Fruit fly (Drosophila melanogaster) whole organism, embryonic: ENCODE measurements around the gene CG3984.

ENCODE experiments used
- Awh ChIP-seq: fragments of 200-800 bp; sonication (Bioruptor generic); IDR thresholded peaks from 2 replicates; pipeline ENCODE4, ENCODE4 v1.3.6; 2022; ENCODE audit warnings: missing biosample characterization, missing genetic modification characterization
- Bdp1 ChIP-seq: fragments of 200-800 bp; sonication (Bioruptor generic); optimal IDR thresholded peaks from 3 replicates; lab custom pipeline; 2016; ENCODE audit warnings: missing biosample characterization, missing genetic modification characterization
- CG10274 ChIP-seq: fragments of 200-800 bp; sonication (Bioruptor generic); optimal IDR thresholded peaks from 3 replicates; lab custom pipeline; 2017; ENCODE audit warnings: missing biosample characterization, mild to moderate bottlenecking, missing genetic modification characterization
- CG10431 ChIP-seq: fragments of 200-800 bp; sonication (Bioruptor generic); optimal IDR thresholded peaks from 3 replicates; lab custom pipeline; 2018; ENCODE audit warnings: missing biosample characterization, mild to moderate bottlenecking, missing genetic modification characterization
- CG13424 ChIP-seq: fragments of 200-800 bp; sonication (Bioruptor generic); optimal IDR thresholded peaks from 2 replicates; lab custom pipeline; 2019; ENCODE audit warnings: missing biosample characterization, mild to moderate bottlenecking, missing genetic modification characterization, moderate library complexity
- CG13894 ChIP-seq: fragments of 200-800 bp; sonication (Bioruptor generic); optimal IDR thresholded peaks from 3 replicates; lab custom pipeline; 2018; ENCODE audit warnings: missing biosample characterization, mild to moderate bottlenecking, missing genetic modification characterization, moderate library complexity
- CG14014 ChIP-seq: fragments of 200-800 bp; sonication (Bioruptor generic); IDR thresholded peaks from 2 replicates; pipeline ENCODE4 v1.3.6; 2022; ENCODE audit warnings: missing biosample characterization, missing genetic modification characterization
- CG17359 ChIP-seq: fragments of 200-800 bp; sonication (Bioruptor generic); optimal IDR thresholded peaks from 3 replicates; lab custom pipeline; 2018; ENCODE audit warnings: missing biosample characterization, mild to moderate bottlenecking, missing genetic modification characterization, moderate library complexity
- CG18619 ChIP-seq: fragments of 200-800 bp; sonication (Bioruptor generic); optimal IDR thresholded peaks from 3 replicates; lab custom pipeline; 2017; ENCODE audit warnings: missing biosample characterization, mild to moderate bottlenecking, missing genetic modification characterization
- CG32767 ChIP-seq: fragments of 200-800 bp; sonication (Bioruptor generic); IDR thresholded peaks from 2 replicates; pipeline ENCODE4 v1.3.6; 2022; ENCODE audit warnings: missing biosample characterization, missing genetic modification characterization
- CG32772 ChIP-seq: fragments of 200-800 bp; sonication (Bioruptor generic); IDR thresholded peaks from 2 replicates; pipeline ENCODE4 v1.3.6; 2022; ENCODE audit warnings: missing biosample characterization, missing genetic modification characterization
- CG7556 ChIP-seq: fragments of 200-800 bp; sonication (Bioruptor generic); optimal IDR thresholded peaks from 2 replicates; lab custom pipeline; 2017; ENCODE audit warnings: missing biosample characterization, mild to moderate bottlenecking, missing genetic modification characterization
- CrebB ChIP-seq: fragments of 200-800 bp; sonication (Bioruptor generic); optimal IDR thresholded peaks from 3 replicates; lab custom pipeline; 2018; ENCODE audit warnings: missing biosample characterization, mild to moderate bottlenecking, missing genetic modification characterization
- D19B ChIP-seq: fragments of 200-800 bp; sonication (Bioruptor generic); optimal IDR thresholded peaks from 2 replicates; lab custom pipeline; 2017; ENCODE audit warnings: missing biosample characterization, mild to moderate bottlenecking, missing genetic modification characterization
- Dfd ChIP-seq, 2 experiments: fragments of >200 bp; optimal IDR thresholded peaks; 2 replicates each; lab custom pipeline; 2017; ENCODE audit warnings: missing biosample characterization in 2 of 2, missing genetic modification characterization in 2 of 2
- Doc2 ChIP-seq: fragments of 200-800 bp; sonication (Bioruptor generic); IDR thresholded peaks from 2 replicates; pipeline ENCODE4 v1.3.6; 2022; ENCODE audit warnings: missing biosample characterization, missing genetic modification characterization
- Drgx ChIP-seq: fragments of 200-800 bp; sonication (Bioruptor generic); IDR thresholded peaks from 2 replicates; pipeline ENCODE4 v1.3.6; 2022; ENCODE audit warnings: missing biosample characterization, missing genetic modification characterization
- Hey ChIP-seq: fragments of 200-800 bp; sonication (Bioruptor generic); optimal IDR thresholded peaks from 3 replicates; lab custom pipeline; 2018; ENCODE audit warnings: missing biosample characterization, mild to moderate bottlenecking, missing genetic modification characterization
- Hmr ChIP-seq: fragments of 200-800 bp; sonication (Bioruptor generic); optimal IDR thresholded peaks from 3 replicates; lab custom pipeline; 2017; ENCODE audit warnings: mild to moderate bottlenecking, missing biosample characterization, missing genetic modification reagents, missing genetic modification characterization
- Meics ChIP-seq: fragments of 200-800 bp; sonication (Bioruptor generic); optimal IDR thresholded peaks from 2 replicates; lab custom pipeline; 2017; ENCODE audit warnings: missing biosample characterization, mild to moderate bottlenecking, missing genetic modification characterization
- Nf-YA ChIP-seq: fragments of 200-800 bp; sonication (Bioruptor generic); IDR thresholded peaks from 2 replicates; pipeline ENCODE4 v1.3.6; 2022; ENCODE audit warnings: missing biosample characterization, missing genetic modification characterization
- Ptx1 ChIP-seq: fragments of 200-800 bp; sonication (Bioruptor generic); IDR thresholded peaks from 2 replicates; pipeline ENCODE4 v1.3.6; 2022; ENCODE audit warnings: missing biosample characterization, missing genetic modification characterization
- Scr ChIP-seq: fragments of 200-800 bp; sonication (Bioruptor generic); IDR thresholded peaks from 2 replicates; pipeline ENCODE4 v1.3.6; 2022; ENCODE audit warnings: missing biosample characterization, missing genetic modification characterization; ENCODE audit not compliant: partially characterized antibody
- Stat92E ChIP-seq, 3 experiments: fragments of >200 bp in 2 of 3; fragments of 200-800 bp in 1 of 3; sonication (Bioruptor generic) in 1 of 3; optimal IDR thresholded peaks; 2 replicates each; lab custom pipeline; 2017 to 2019; ENCODE audit warnings: missing biosample characterization in 3 of 3, missing genetic modification characterization in 3 of 3, mild to moderate bottlenecking in 1 of 3, moderate library complexity in 1 of 3
- Xrp1 ChIP-seq: fragments of 200-800 bp; sonication (Bioruptor generic); IDR thresholded peaks from 2 replicates; pipeline ENCODE4 v1.3.6; 2022; ENCODE audit warnings: missing biosample characterization, missing genetic modification characterization
- ab ChIP-seq: fragments of 200-800 bp; sonication (Bioruptor generic); optimal IDR thresholded peaks from 2 replicates; lab custom pipeline; 2016; ENCODE audit warnings: missing biosample characterization, missing genetic modification characterization
- abd-A ChIP-seq: fragments of 200-800 bp; sonication (Bioruptor generic); optimal IDR thresholded peaks from 3 replicates; lab custom pipeline; 2019; ENCODE audit warnings: missing biosample characterization, mild to moderate bottlenecking, missing genetic modification characterization, moderate library complexity
- amos ChIP-seq: fragments of 200-800 bp; sonication (Bioruptor generic); IDR thresholded peaks from 2 replicates; pipeline ENCODE4 v1.3.6; 2022; ENCODE audit warnings: missing biosample characterization, missing genetic modification characterization; ENCODE audit not compliant: partially characterized antibody
- bcd ChIP-seq: fragments of 200-800 bp; sonication (Bioruptor generic); optimal IDR thresholded peaks from 2 replicates; lab custom pipeline; 2017; ENCODE audit warnings: missing biosample characterization, mild to moderate bottlenecking, missing genetic modification characterization
- bsh ChIP-seq, 2 experiments: fragments of 200-800 bp; sonication (Bioruptor generic); optimal IDR thresholded peaks; 2 replicates each; lab custom pipeline; 2017 to 2018; ENCODE audit warnings: mild to moderate bottlenecking in 2 of 2, missing biosample characterization in 2 of 2, missing genetic modification characterization in 2 of 2, moderate library complexity in 1 of 2
- btn ChIP-seq: fragments of 200-800 bp; sonication (Bioruptor generic); optimal IDR thresholded peaks from 2 replicates; lab custom pipeline; 2016; ENCODE audit warnings: missing biosample characterization, missing genetic modification characterization
- crol ChIP-seq: fragments of 200-800 bp; sonication (Bioruptor generic); IDR thresholded peaks from 2 replicates; pipeline ENCODE4 v1.3.6; 2022; ENCODE audit warnings: missing biosample characterization, missing genetic modification characterization
- danr ChIP-seq: fragments of 200-800 bp; sonication (Bioruptor generic); IDR thresholded peaks from 2 replicates; pipeline ENCODE4 v1.3.6; 2022; ENCODE audit warnings: missing biosample characterization, missing genetic modification characterization
- disco-r ChIP-seq: fragments of 200-800 bp; sonication (Bioruptor generic); optimal IDR thresholded peaks from 2 replicates; lab custom pipeline; 2016; ENCODE audit warnings: missing biosample characterization, missing genetic modification characterization
- eve ChIP-seq, 2 experiments: fragments of >200 bp; optimal IDR thresholded peaks; 2 replicates each; lab custom pipeline; 2017; ENCODE audit warnings: missing biosample characterization in 2 of 2, missing genetic modification characterization in 2 of 2
- gce ChIP-seq: fragments of 200-800 bp; sonication (Bioruptor generic); IDR thresholded peaks from 3 replicates; pipeline ENCODE4 v1.3.6; 2022; ENCODE audit warnings: missing biosample characterization, missing genetic modification characterization
- gcm ChIP-seq: fragments of 200-800 bp; sonication (Bioruptor generic); optimal IDR thresholded peaks from 2 replicates; lab custom pipeline; 2019; ENCODE audit warnings: missing biosample characterization, mild to moderate bottlenecking, missing genetic modification characterization, moderate library complexity
- gsb ChIP-seq: fragments of 200-800 bp; sonication (Bioruptor generic); IDR thresholded peaks from 2 replicates; pipeline ENCODE4 v1.3.6; 2022; ENCODE audit warnings: missing biosample characterization, missing genetic modification characterization
- gt ChIP-seq: fragments of 200-800 bp; sonication (Bioruptor generic); IDR thresholded peaks from 2 replicates; pipeline ENCODE4 v1.3.6; 2022; ENCODE audit warnings: missing biosample characterization, missing genetic modification characterization
- kah ChIP-seq: fragments of 200-800 bp; sonication (Bioruptor generic); optimal IDR thresholded peaks from 2 replicates; lab custom pipeline; 2018; ENCODE audit warnings: missing biosample characterization, mild to moderate bottlenecking, missing genetic modification characterization
- lbe ChIP-seq: fragments of 200-800 bp; sonication (Bioruptor generic); optimal IDR thresholded peaks from 2 replicates; lab custom pipeline; 2016; ENCODE audit warnings: missing biosample characterization, mild to moderate bottlenecking, missing genetic modification characterization
- peb ChIP-seq: fragments of 200-800 bp; sonication (Bioruptor generic); IDR thresholded peaks from 2 replicates; pipeline ENCODE4 v1.3.6; 2022; ENCODE audit warnings: missing biosample characterization, missing genetic modification characterization
- sd ChIP-seq: fragments of 200-800 bp; sonication (Bioruptor generic); optimal IDR thresholded peaks from 3 replicates; lab custom pipeline; 2018; ENCODE audit warnings: missing biosample characterization, mild to moderate bottlenecking, missing genetic modification characterization, moderate library complexity
- sens-2 ChIP-seq: fragments of 200-800 bp; sonication (Bioruptor generic); IDR thresholded peaks from 2 replicates; pipeline ENCODE4 v1.3.6; 2022; ENCODE audit warnings: missing biosample characterization, missing genetic modification characterization
- slbo ChIP-seq: fragments of 200-800 bp; sonication (Bioruptor generic); IDR thresholded peaks from 2 replicates; pipeline ENCODE4 v1.3.6; 2022; ENCODE audit warnings: missing biosample characterization, missing genetic modification characterization
- so ChIP-seq: fragments of 200-800 bp; sonication (Bioruptor generic); IDR thresholded peaks from 3 replicates; pipeline ENCODE4 v1.3.6; 2022; ENCODE audit warnings: missing biosample characterization, missing genetic modification characterization
- ssp ChIP-seq: fragments of 200-800 bp; sonication (Bioruptor generic); IDR thresholded peaks from 2 replicates; pipeline ENCODE4 v1.3.6; 2022; ENCODE audit warnings: missing biosample characterization, missing genetic modification characterization
- tio ChIP-seq: fragments of 200-800 bp; sonication (Bioruptor generic); optimal IDR thresholded peaks from 2 replicates; lab custom pipeline; 2017; ENCODE audit warnings: missing biosample characterization, missing genetic modification characterization, inconsistent platforms
- vnd ChIP-seq: fragments of 200-800 bp; sonication (Bioruptor generic); IDR thresholded peaks from 3 replicates; pipeline ENCODE4 v1.3.6; 2022; ENCODE audit warnings: missing biosample characterization, missing genetic modification characterization; ENCODE audit not compliant: partially characterized antibody
- wor ChIP-seq: fragments of 200-800 bp; sonication (Bioruptor generic); IDR thresholded peaks from 2 replicates; pipeline ENCODE4 v1.3.6; 2022; ENCODE audit warnings: missing biosample characterization, missing genetic modification characterization

CG3984 gene

dm6 chr3R:15091680-15092343 lies 45.1 kb upstream of the CG3984 start (continued):
- TF ChIP-seq Drgx (GFP tag; lab: Robert Waterston, UW) (peak; percentile 71), CG7556 (GFP tag; lab: Kevin White, UChicago) (no peak), CG10431 (peak; percentile 1), wor (GFP tag; lab: Robert Waterston, UW) (no peak), danr (GFP tag; lab: Robert Waterston, UW) (no peak), gce (no peak), vnd (GFP tag; lab: Robert Waterston, UW) (peak; percentile 43; the same call in 1 of the 3 replicates), lbe (peak; percentile 31), CG32767 (peak; percentile 56; the same call in 1 of the 2 replicates), Stat92E (GFP tag; optimal IDR thresholded peaks at IDR 0.05; lab: Kevin White, UChicago) (peak in 1 of 3 experiments; percentile 52), gcm (GFP tag; lab: Kevin White, UChicago) (no peak), disco-r (GFP tag; lab: Kevin White, UChicago) (no peak), Xrp1 (GFP tag; lab: Robert Waterston, UW) (0 out of 2 replicates have a peak, but pooled peaks have one; percentile 4), D19B (GFP tag; lab: Kevin White, UChicago) (no peak), peb (GFP tag; lab: Robert Waterston, UW) (no peak), Bdp1 (GFP tag; lab: Kevin White, UChicago) (no peak), slbo (GFP tag; lab: Robert Waterston, UW) (0 out of 2 replicates have a peak, but pooled peaks have one; percentile 13), ssp (GFP tag; lab: Robert Waterston, UW) (no peak), Meics (no peak), Nf-YA (GFP tag; lab: Robert Waterston, UW) (no peak), Doc2 (GFP tag; lab: Robert Waterston, UW) (no peak), CG14014 (GFP tag; lab: Robert Waterston, UW) (no peak), Hmr (GFP tag; lab: Kevin White, UChicago) (peak; percentile 5), Awh (no peak), bcd (no peak), CG32772 (GFP tag; lab: Robert Waterston, UW) (peak; percentile 94), CG10274 (GFP tag; lab: Kevin White, UChicago) (no peak), gsb (GFP tag; lab: Robert Waterston, UW) (no peak), CG17359 (peak; percentile 52), ab (GFP tag; lab: Kevin White, UChicago) (no peak), Hey (tag; lab: Kevin White, UChicago) (no peak), Scr (GFP tag; lab: Robert Waterston, UW) (no peak), Dfd (GFP tag; optimal IDR thresholded peaks at IDR 0.05; lab: Kevin White, UChicago) (no peak), gt (GFP tag; lab: Robert Waterston, UW) (no peak), CG13894 (tag; lab: Kevin White, UChicago) (no peak), so (GFP tag; lab: Robert Waterston, UW) (0 out of 3 replicates have a peak, but pooled peaks have one; percentile 27), sens-2 (GFP tag; lab: Robert Waterston, UW) (no peak), CrebB (tag; lab: Kevin White, UChicago) (no peak), CG18619 (GFP tag; lab: Kevin White, UChicago) (no peak), bsh (GFP tag; optimal IDR thresholded peaks at IDR 0.05; lab: Kevin White, UChicago) (peak in 1 of 2 experiments; percentile 66), eve (GFP tag; optimal IDR thresholded peaks at IDR 0.05; lab: Kevin White, UChicago) (no peak), CG13424 (tag; lab: Kevin White, UChicago) (no peak), abd-A (tag; lab: Kevin White, UChicago) (peak; percentile 13), tio (GFP tag; lab: Kevin White, UChicago) (no peak), amos (no peak), kah (GFP tag; lab: Kevin White, UChicago) (peak; percentile 59), sd (tag; lab: Kevin White, UChicago) (peak; percentile 21), btn (GFP tag; lab: Kevin White, UChicago) (no peak), Ptx1 (no peak), crol (peak; percentile 90)
